Worm (Caenorhabditis elegans): Measurements from ENCODE around the gene C02F5.5.

C02F5.5 gene

DNA sequence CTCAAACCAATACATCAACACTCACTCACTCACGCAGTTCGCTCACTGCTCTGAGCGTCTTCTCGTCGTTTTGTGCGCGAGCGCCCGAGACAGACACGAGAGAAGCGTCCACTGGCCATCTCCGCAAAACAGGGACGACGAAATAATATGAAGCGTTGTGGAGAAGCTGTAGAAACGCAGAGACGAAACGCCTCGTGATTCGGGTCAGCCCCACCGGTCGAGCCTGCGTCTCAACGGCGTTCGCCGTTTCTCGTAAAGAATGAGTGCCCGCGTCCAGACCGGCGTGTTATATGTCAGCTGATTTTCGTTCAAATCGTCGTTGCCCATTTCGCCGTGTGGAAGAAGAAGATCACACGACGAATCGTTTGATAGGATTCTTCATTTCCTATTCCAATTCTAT is 8.5 kb upstream of the C02F5.5 start, which contains the start of gene fbxl-1 (continued):
- TF ChIP-seq nhr-21 (tag; optimal IDR thresholded peaks at IDR 0.05) = peak; percentile 66
- TF ChIP-seq sma-3 (GFP tag; optimal IDR thresholded peaks at IDR 0.05) = peak; percentile 53
- peak; percentile 54 for TF ChIP-seq nhr-25 (tag; optimal IDR thresholded peaks at IDR 0.05)
- no peak for TF ChIP-seq unc-39 (tag; optimal IDR thresholded peaks at IDR 0.05)
- TF ChIP-seq ceh-16 (tag; optimal IDR thresholded peaks at IDR 0.05) = no peak
- TF ChIP-seq nhr-237 (tag; optimal IDR thresholded peaks at IDR 0.05) = no peak
- TF ChIP-seq nhr-10 (tag; optimal IDR thresholded peaks at IDR 0.05) = no peak
- peak; percentile 64 for TF ChIP-seq snpc-4 (tag; optimal IDR thresholded peaks at IDR 0.05)
- TF ChIP-seq sma-9 (GFP tag; optimal IDR thresholded peaks at IDR 0.05) = peak; percentile 86
- no peak for TF ChIP-seq sma-9 (tag; optimal IDR thresholded peaks at IDR 0.05)
- peak; percentile 57 for TF ChIP-seq mab-5 (tag; optimal IDR thresholded peaks at IDR 0.05)
- TF ChIP-seq C34F6.9 (tag; optimal IDR thresholded peaks at IDR 0.05) = peak; percentile 96
- peak; percentile 70 for TF ChIP-seq fos-1 (tag; optimal IDR thresholded peaks at IDR 0.05)
- no peak for TF ChIP-seq R02D3.7 (tag; optimal IDR thresholded peaks at IDR 0.05)
- TF ChIP-seq ceh-82 (tag; optimal IDR thresholded peaks at IDR 0.05) = no peak
- TF ChIP-seq crh-2 (tag; optimal IDR thresholded peaks at IDR 0.05) = peak; percentile 75
- peak in 1 of 2 experiments; percentile 88 for TF ChIP-seq lsy-2 (tag; optimal IDR thresholded peaks at IDR 0.05)
- peak; percentile 18 for TF ChIP-seq nhr-6 (tag; optimal IDR thresholded peaks at IDR 0.05)
- TF ChIP-seq alr-1 (tag; optimal IDR thresholded peaks at IDR 0.05) = no peak
- TF ChIP-seq Y55F3AM.14 (GFP tag; optimal IDR thresholded peaks at IDR 0.05) = peak; percentile 71

DNA sequence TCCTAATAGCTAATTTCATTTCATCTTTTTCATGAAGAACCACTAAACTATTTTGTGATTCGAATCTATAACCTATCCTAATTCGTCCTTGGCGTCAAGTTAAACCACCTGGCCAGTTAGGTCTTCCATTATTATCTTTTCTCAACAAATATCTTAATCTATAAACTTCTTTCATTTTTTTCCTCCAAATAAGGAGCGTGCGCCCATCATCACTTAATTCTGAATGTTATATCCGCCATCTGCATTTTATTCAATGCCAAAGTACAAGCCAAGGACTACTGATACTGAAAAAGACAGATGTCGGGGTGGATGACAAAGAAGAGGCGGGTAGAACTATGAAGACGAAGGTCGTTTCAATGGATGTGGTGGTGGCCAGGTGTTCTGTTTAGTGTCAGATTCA is 7.1 kb upstream of the C02F5.5 start:
- TF ChIP-seq nhr-25 (tag; optimal IDR thresholded peaks at IDR 0.05) (peak; percentile 44), ztf-11 (tag; optimal IDR thresholded peaks at IDR 0.05) (no peak)

- peak; percentile 42 for TF ChIP-seq crh-2 (tag; optimal IDR thresholded peaks at IDR 0.05)
- no peak for TF ChIP-seq blmp-1 (tag; optimal IDR thresholded peaks at IDR 0.05; ENCODE audit: insufficient read depth)
- TF ChIP-seq dmd-4 (tag; optimal IDR thresholded peaks at IDR 0.05) = no peak
- no peak for TF ChIP-seq alr-1 (tag; optimal IDR thresholded peaks at IDR 0.05)
- TF ChIP-seq nhr-129 (tag; optimal IDR thresholded peaks at IDR 0.05) = peak; percentile 2
- TF ChIP-seq lsy-2 (tag; optimal IDR thresholded peaks at IDR 0.05) = peak in 1 of 2 experiments; percentile 57
- TF ChIP-seq C34F6.9 (tag; optimal IDR thresholded peaks at IDR 0.05) = peak; percentile 48
- no peak for TF ChIP-seq ceh-82 (tag; optimal IDR thresholded peaks at IDR 0.05)
- TF ChIP-seq ztf-1 (GFP tag; conservative IDR thresholded peaks at IDR 0.05) = no peak
- peak; percentile 41 for TF ChIP-seq nhr-6 (tag; optimal IDR thresholded peaks at IDR 0.05)
- peak; percentile 8 for TF ChIP-seq sma-9 (GFP tag; optimal IDR thresholded peaks at IDR 0.05)
- no peak for TF ChIP-seq sma-9 (tag; optimal IDR thresholded peaks at IDR 0.05)
- no peak for TF ChIP-seq mdl-1 (tag; optimal IDR thresholded peaks at IDR 0.05)
Observed at ce11 chrIII:8229480-8229879, 6.5 kb upstream of the C02F5.5 start.

ce11 chrIII:8232634-8233033 is 3.3 kb upstream of the C02F5.5 start, which contains the start of gene henn-1:
henn-1 (plus strand) TSS chrIII:8232651.
- TF ChIP-seq nhr-23 (tag; optimal IDR thresholded peaks at IDR 0.05) (no peak), F13H6.1 (tag; optimal IDR thresholded peaks at IDR 0.05) (no peak), ama-1 (optimal IDR thresholded peaks at IDR 0.05) (no peak), aly-2 (tag; optimal IDR thresholded peaks at IDR 0.05) (no peak), nhr-10 (tag; optimal IDR thresholded peaks at IDR 0.05) (no peak), alr-1 (tag; optimal IDR thresholded peaks at IDR 0.05) (no peak), unc-62 (GFP tag; optimal IDR thresholded peaks at IDR 0.05) (no peak), snpc-4 (tag; optimal IDR thresholded peaks at IDR 0.05) (no peak), mab-5 (tag; optimal IDR thresholded peaks at IDR 0.05) (no peak)

DNA sequence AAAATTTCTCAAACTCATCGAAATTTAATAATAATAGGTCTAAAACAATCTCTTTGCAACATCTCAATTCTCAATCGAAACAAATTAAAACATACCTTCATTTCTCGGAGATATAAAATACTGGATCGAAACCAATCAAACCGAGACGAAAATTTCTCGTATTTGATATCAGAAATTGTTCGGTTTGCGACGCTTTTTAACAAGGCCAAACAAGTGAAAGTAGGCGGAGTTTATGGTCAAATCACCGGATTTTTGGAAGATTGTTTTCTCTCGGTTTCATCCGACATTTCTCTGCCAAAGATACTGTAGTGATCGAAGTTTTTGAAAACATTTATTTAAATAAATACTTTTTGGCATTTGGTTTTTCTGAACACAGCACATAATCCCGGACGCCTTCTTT is 622 bp upstream of the C02F5.5 start, which contains the start of gene C02F5.14:
C02F5.14 (minus strand) TSS at position 157 of the 400 bp plus-strand sequence.
- TF ChIP-seq elt-1 (tag; optimal IDR thresholded peaks at IDR 0.05) (no peak), gmeb-1 (tag; optimal IDR thresholded peaks at IDR 0.05) (no peak), mbf-1 (tag; optimal IDR thresholded peaks at IDR 0.05) (no peak), zag-1 (tag; optimal IDR thresholded peaks at IDR 0.05) (no peak), alr-1 (tag; optimal IDR thresholded peaks at IDR 0.05) (no peak), snpc-4 (tag; optimal IDR thresholded peaks at IDR 0.05) (no peak), nhr-129 (tag; optimal IDR thresholded peaks at IDR 0.05) (no peak), ama-1 (optimal IDR thresholded peaks at IDR 0.05) (no peak), crh-2 (tag; optimal IDR thresholded peaks at IDR 0.05) (no peak)
